Fruit fly (Drosophila melanogaster) whole organism: ENCODE measurements around the gene primo-2.
A peak's percentile ranks its signal among the peaks of the same experiment; 100 is the strongest.

Experiments used
- CG8478 ChIP-seq: fragments of >200 bp; optimal IDR thresholded peaks from 2 replicates; lab custom pipeline; 2018; ENCODE audit warnings: inconsistent platforms
- Dll ChIP-seq: fragments of >200 bp; optimal IDR thresholded peaks from 2 replicates; lab custom pipeline; 2017
- EcR ChIP-seq, 2 experiments: fragments of >200 bp; optimal IDR thresholded peaks; 2 replicates each; lab custom pipeline; 2017; ENCODE audit warnings: missing biosample characterization in 2 of 2, missing genetic modification characterization in 2 of 2, missing genetic modification reagents in 2 of 2
- pan ChIP-seq: fragments of >200 bp; optimal IDR thresholded peaks from 2 replicates; lab custom pipeline; 2017
- psq ChIP-seq: fragments of >200 bp; optimal IDR thresholded peaks from 2 replicates; lab custom pipeline; 2017
- usp ChIP-seq: fragments of >200 bp; optimal IDR thresholded peaks from 2 replicates; lab custom pipeline; 2017; ENCODE audit warnings: missing biosample characterization, missing genetic modification characterization, mixed read lengths

The primo-2 gene

DNA sequence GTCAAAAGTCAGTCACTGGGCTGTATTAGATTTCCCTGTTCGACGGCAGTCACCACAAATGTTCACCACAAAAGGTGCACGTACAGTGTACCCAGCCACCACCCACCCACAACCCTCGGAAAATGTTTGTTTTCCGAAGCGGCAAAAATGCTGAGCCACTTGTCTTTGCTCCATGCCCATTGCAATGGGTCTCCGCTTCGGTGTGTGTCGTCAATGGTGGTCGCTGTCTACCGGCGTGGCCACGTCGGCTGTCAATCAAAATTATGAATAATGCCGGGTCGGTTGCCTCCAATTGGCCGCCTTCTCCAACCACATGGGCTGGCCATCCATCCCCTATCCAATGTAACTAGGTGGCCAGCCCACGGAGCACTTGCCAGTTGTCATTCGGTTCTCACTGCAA, 11.4 kb downstream of the primo-2 start, which contains the start of gene ninaB:
TSS of gene ninaB (plus strand) at position 374 of the 400 bp plus-strand sequence.
- no peak for TF ChIP-seq psq
- no peak for TF ChIP-seq EcR (GFP tag; optimal IDR thresholded peaks at IDR 0.05; lab: Kevin White, UChicago)
- no peak for TF ChIP-seq Dll (lab: Kevin White, UChicago)
- TF ChIP-seq CG8478 (lab: Kevin White, UChicago): no peak
- no peak for TF ChIP-seq pan
- TF ChIP-seq usp (GFP tag; lab: Kevin White, UChicago): no peak

DNA sequence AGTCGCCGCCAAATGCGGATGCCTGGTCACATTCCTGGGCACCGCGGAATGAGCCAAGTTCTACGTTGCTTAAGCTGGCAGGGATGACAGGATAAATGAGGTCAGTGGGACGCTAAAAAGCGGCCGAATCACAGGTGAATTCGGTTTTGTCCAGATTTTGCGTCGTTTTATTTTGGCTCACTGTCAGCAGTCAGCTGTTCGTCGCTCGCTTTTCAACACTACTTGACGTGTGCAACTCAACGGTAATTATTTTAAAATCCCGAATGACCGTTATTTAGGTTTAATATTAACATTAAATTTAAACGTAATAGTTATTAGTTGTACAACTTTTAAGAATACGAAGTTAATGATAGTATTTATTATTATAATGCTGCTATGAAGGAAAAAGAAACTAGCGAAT, 12.3 kb downstream of the primo-2 start:
- TF ChIP-seq usp (GFP tag; lab: Kevin White, UChicago): no peak
- TF ChIP-seq psq: no peak
- no peak for TF ChIP-seq pan
- TF ChIP-seq CG8478 (lab: Kevin White, UChicago): no peak
- TF ChIP-seq EcR (GFP tag; optimal IDR thresholded peaks at IDR 0.05; lab: Kevin White, UChicago): no peak
- no peak for TF ChIP-seq Dll (lab: Kevin White, UChicago)

- TF ChIP-seq usp (GFP tag; lab: Kevin White, UChicago): no peak
- no peak for TF ChIP-seq CG8478 (lab: Kevin White, UChicago)
- no peak for TF ChIP-seq EcR (GFP tag; optimal IDR thresholded peaks at IDR 0.05; lab: Kevin White, UChicago)
- no peak for TF ChIP-seq psq
- TF ChIP-seq Dll (lab: Kevin White, UChicago): no peak
- no peak for TF ChIP-seq pan
Measured at dm6 chr3R:13693753-13694152, 17.9 kb downstream of the primo-2 start, which contains the start of gene CG14367. Gene CG14367 (plus strand): TSS chr3R:13694053.

DNA sequence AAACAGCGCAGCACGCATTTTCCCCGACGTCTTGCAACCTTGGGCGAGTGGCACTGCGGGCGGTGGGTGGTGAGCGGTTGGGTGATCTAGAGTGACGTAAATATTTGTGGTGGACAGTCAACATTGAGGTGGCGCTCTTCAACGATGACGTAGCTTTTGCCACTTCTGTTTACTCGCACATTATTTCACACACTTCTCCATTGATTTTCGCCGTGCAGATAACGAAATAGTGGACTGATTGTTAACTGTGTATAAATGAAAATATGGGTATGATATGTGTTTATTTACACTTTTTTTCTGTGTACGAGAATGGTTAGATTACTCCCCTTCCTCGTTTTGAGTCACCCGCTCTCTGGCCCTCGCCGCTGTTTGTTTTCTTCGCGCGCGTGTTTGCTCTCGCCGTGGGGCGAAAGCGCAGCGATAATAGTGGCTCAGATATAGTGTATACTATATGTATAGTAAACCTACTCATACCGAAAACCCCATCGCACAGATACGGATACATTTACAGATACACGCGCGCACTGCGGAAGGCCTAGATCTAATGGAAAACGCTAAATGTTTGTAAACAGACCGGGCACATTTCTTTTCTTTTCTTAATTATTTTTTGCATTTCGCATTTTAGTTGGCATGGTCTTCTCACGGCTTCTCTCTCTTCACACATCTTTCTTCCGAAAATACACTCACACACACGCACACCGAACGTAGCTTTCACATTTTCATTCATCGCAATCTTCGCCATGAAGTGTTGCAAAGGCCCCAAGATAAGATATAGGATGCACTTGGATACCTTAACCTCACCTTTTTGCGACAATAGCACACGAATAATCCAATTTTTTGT, 25.0 kb downstream of the primo-2 start, which contains the start of gene omd:
TSS of gene omd (minus strand) at position 840 of the 841 bp plus-strand sequence.
- no peak for TF ChIP-seq Dll (lab: Kevin White, UChicago)
- TF ChIP-seq usp (GFP tag; lab: Kevin White, UChicago): no peak
- TF ChIP-seq pan: no peak
- no peak for TF ChIP-seq EcR (GFP tag; optimal IDR thresholded peaks at IDR 0.05; lab: Kevin White, UChicago)
- no peak for TF ChIP-seq psq

DNA sequence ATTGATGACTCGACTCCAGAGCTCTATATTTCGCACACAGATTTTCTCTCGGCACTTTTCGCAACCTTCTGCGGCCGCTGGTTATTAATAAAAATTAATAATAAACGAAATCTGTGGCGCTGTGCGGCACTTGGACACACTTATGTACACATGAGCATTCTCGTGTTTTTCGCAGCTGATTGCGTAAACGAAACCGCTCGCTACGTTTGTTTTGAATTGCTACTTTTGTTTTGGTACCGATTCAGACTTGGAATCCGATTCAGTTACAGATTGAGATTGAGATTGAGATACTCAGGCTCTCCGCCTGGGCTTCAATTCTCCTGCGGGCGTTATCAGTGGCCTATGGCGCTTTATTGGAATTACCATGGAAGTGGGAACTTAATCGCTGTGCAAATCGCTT, 25.7 kb downstream of the primo-2 start:
- TF ChIP-seq Dll (lab: Kevin White, UChicago) (no peak), usp (GFP tag; lab: Kevin White, UChicago) (no peak), CG8478 (lab: Kevin White, UChicago) (no peak), EcR (GFP tag; optimal IDR thresholded peaks at IDR 0.05; lab: Kevin White, UChicago) (no peak), pan (no peak), psq (no peak)

DNA sequence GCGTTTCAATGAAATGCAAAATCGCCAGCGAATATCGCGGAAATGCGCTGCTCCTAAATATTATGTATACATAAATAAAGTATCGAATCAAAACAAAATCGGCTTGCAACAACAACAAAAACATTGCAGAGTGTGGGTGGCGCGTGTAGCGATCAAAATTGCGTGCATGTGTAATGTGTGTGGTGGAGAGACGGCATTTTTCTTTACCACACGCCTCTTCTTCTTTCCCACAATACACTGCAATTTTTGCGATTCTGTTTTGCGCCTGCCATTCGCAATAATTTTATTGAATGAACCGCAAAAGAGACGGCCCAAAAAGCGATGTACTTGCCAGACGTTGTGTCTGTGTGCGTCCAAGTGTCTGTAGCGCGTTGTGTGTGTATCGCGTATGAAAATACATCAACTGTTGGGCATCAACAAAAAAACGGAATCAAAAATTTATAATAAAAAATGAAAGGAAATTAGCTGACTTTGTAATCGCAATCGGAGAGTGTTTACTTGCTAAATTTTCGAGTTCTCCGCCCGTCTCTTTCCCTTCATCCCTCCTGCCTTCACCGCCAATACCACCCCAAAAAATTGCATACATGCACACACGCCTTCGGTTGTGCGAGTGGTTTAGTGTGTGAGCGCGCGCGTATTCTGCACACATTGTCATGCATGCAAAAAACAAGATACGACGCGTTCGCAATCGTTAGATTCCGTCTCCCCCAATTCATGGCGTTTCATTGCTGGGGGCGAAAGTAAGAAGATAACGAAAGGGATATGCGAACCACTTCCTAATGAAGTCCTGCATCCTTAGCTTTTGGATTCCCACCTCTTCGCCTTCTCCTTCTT, 26.8 kb downstream of the primo-2 start:
- TF ChIP-seq usp (GFP tag; lab: Kevin White, UChicago) (no peak), pan (no peak), psq (peak; percentile 44)

DNA sequence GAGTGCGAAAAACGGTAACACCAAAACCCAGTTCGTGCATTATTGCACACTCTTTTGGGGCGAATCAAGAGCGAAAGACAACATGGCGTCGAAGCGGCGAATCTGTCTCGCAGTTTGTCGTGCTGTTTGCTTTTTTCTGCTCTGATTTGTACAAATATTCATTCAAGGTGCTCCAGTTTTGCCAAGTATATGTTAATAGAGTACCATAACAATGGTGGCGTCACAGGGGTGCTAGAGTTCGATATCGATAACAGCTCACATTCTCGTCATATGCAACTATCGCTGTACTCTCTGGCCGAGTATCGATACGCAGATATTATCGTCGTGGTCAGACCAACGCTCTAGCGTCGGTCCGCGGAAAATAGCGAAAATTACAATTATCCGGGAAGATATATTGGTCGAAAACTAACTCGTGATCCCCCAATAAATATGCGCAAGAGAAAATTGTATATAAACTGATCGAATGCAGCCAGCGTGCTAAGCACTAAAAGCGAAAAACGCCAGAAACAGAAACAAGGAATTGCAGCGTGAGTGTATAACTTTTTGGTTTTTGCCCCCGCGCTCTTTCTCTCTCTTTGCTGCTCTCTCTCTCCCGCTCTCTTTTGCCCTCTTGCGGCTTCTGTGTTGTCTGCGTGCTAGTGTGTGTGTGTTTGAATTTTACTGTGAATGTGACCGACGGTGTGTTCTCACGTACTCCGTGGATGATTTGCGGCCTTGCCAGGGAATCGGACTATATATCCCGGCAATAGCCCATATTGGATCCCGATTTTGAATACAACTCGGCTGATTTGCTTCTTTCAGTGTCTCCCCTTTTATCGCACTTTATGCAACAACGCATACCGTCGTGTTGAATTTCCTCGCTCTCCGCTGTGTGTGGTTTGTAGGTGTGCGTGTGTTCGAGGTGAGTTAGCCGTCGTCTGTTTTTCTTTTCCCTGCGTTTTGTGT, 27.7 kb downstream of the primo-2 start, which contains the start of gene flfl:
TSS of gene flfl (plus strand) at position 298 of the 945 bp plus-strand sequence.
- TF ChIP-seq pan: no peak
- TF ChIP-seq Dll (lab: Kevin White, UChicago): peak; percentile 94
- no peak for TF ChIP-seq usp (GFP tag; lab: Kevin White, UChicago)
- no peak for TF ChIP-seq EcR (GFP tag; optimal IDR thresholded peaks at IDR 0.05; lab: Kevin White, UChicago)
- no peak for TF ChIP-seq psq
- peak; percentile 7 for TF ChIP-seq CG8478 (lab: Kevin White, UChicago)

DNA sequence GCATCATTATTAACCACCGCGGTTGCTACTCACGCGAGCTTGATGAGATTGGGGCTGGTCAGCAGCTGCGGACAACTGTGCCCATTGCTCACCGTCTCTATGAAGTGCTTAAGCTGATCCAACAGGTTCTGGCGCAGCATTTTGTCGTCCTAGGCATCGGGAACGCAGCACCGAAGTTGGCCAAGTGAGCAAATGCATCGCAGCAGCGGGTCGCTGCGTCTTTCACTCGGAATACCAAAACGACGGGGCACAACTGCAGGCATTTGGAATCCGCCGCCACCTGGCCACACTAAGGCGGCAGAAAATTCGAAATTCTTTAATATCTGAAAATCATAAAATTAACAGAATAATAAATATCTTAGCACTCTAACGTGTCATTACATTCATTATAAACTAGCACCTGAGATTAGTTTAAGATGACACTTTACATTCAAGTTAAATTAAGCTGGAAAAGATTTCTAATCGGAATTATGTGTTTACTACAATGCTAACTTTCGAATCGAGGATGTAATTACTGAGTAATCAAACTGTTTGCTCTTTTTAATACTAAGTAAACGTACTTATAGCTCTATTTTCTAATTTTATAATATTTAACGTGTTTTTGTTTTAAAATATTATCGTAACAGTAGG, 28.5 kb downstream of the primo-2 start:
- TF ChIP-seq CG8478 (lab: Kevin White, UChicago): no peak
- TF ChIP-seq psq: no peak
- TF ChIP-seq EcR (GFP tag; optimal IDR thresholded peaks at IDR 0.05; lab: Kevin White, UChicago): no peak
- no peak for TF ChIP-seq pan
- TF ChIP-seq Dll (lab: Kevin White, UChicago): no peak
- TF ChIP-seq usp (GFP tag; lab: Kevin White, UChicago): no peak

DNA sequence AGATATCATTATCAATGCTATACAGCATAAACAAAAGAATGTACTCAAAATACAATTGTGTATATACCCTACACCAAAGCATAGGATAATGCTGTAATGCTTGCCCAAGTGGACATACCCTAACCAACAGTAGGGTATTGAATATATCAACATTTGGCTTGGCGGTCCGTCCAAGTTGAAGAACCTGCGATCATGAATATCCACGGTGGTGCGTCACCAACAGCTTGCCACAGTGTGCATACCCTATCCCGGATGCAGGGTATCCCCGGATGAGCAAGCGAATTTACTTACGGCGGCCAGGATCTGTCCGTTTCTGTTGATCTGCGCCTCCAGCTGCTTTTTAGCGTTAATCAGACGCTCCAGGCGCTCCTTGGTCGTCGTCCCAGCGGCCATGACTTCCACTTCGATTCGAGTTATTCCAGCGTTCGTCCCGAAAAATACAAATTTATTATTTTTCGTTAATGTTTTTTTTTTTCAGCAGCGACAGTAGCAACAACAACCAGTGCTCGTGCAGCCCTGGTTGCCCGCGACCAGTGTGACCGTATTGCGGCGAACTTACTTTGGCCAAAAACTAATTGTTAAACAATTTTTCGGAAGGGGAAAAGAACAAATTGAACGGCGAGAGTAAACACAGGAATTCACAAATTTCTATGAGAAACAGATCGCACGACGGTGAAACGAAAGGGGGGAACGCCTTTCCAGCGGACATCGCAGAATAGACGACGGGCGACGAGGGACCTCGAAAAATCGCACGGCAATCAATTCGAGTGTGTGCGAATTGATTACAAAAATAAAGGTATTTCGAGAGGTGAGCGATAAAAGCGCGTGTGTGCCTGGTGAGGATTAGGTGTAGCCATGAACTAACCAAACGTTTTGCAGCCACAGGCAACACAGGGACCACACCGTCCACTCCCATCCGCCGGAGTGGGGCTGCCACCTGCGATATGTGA, 35.2 kb downstream of the primo-2 start, which contains the start of the genes Lkb1 and CG9588:
TSS of gene Lkb1 (plus strand) at position 413 of the 950 bp plus-strand sequence.
TSS of gene CG9588 (minus strand) at position 545 of the 950 bp plus-strand sequence.
- TF ChIP-seq pan (no peak), psq (no peak), CG8478 (lab: Kevin White, UChicago) (no peak), EcR (GFP tag; optimal IDR thresholded peaks at IDR 0.05; lab: Kevin White, UChicago) (no peak), usp (GFP tag; lab: Kevin White, UChicago) (no peak), Dll (lab: Kevin White, UChicago) (no peak)
